Fruit fly (Drosophila melanogaster) whole organism, wandering third instar larva: ENCODE data around the gene CG44044.

Experiments used
- Abd-B ChIP-seq: fragments of >200 bp; optimal IDR thresholded peaks from 2 replicates; lab custom pipeline; 2017; ENCODE audit warnings: missing biosample characterization, missing genetic modification characterization
- CG32264 ChIP-seq: fragments of 200-800 bp; sonication (Bioruptor generic); optimal IDR thresholded peaks from 2 replicates; lab custom pipeline; 2016; ENCODE audit warnings: missing biosample characterization, missing genetic modification characterization
- CG9705 ChIP-seq: fragments of 200-800 bp; sonication (Bioruptor generic); optimal IDR thresholded peaks from 2 replicates; lab custom pipeline; 2018; ENCODE audit warnings: missing biosample characterization, mild to moderate bottlenecking, missing genetic modification characterization
- CrebA ChIP-seq: fragments of 200-800 bp; sonication (Bioruptor generic); optimal IDR thresholded peaks from 2 replicates; lab custom pipeline; 2016; ENCODE audit warnings: missing biosample characterization, mild to moderate bottlenecking, missing genetic modification characterization, borderline replicate concordance
- Dfd ChIP-seq: fragments of >200 bp; optimal IDR thresholded peaks from 2 replicates; lab custom pipeline; 2017; ENCODE audit warnings: missing biosample characterization, missing genetic modification characterization
- Dif ChIP-seq: fragments of 200-275, 200-300 bp; sonication (Bioruptor generic); optimal IDR thresholded peaks from 2 replicates; lab custom pipeline; 2018; ENCODE audit warnings: missing biosample characterization, missing genetic modification characterization; ENCODE audit not compliant: partially characterized antibody
- Hnf4 ChIP-seq: fragments of 200-800 bp; sonication (Bioruptor generic); optimal IDR thresholded peaks from 2 replicates; lab custom pipeline; 2016; ENCODE audit warnings: missing biosample characterization, mild to moderate bottlenecking, missing genetic modification characterization
- Hr78 ChIP-seq: fragments of >200 bp; optimal IDR thresholded peaks from 2 replicates; lab custom pipeline; 2017; ENCODE audit warnings: missing biosample characterization, missing genetic modification characterization
- Hr83 ChIP-seq: fragments of 200-300 bp; sonication (Bioruptor generic); optimal IDR thresholded peaks from 2 replicates; lab custom pipeline; 2016; ENCODE audit warnings: missing biosample characterization, mild to moderate bottlenecking, missing genetic modification characterization, moderate library complexity; ENCODE audit not compliant: poor library complexity, severe bottlenecking
- Jra ChIP-seq: sonication (Bioruptor generic); optimal IDR thresholded peaks from 2 replicates; lab custom pipeline; 2016; ENCODE audit warnings: missing biosample characterization, missing genetic modification characterization
- Mio ChIP-seq: sonication (Bioruptor generic); optimal IDR thresholded peaks from 2 replicates; lab custom pipeline; 2016; ENCODE audit warnings: missing biosample characterization, missing genetic modification characterization
- Myc ChIP-seq: fragments of >200 bp; optimal IDR thresholded peaks from 2 replicates; lab custom pipeline; 2017
- N ChIP-seq: fragments of >200 bp; optimal IDR thresholded peaks from 2 replicates; lab custom pipeline; 2018; ENCODE audit warnings: missing biosample characterization, missing external identifiers, missing genetic modification characterization
- Vsx2 ChIP-seq: fragments of 200-300, 225-300 bp; sonication (Bioruptor generic); optimal IDR thresholded peaks from 2 replicates; lab custom pipeline; 2018; ENCODE audit warnings: missing biosample characterization, missing genetic modification characterization; ENCODE audit not compliant: partially characterized antibody
- brk ChIP-seq: fragments of 200-800 bp; sonication (Bioruptor generic); optimal IDR thresholded peaks from 2 replicates; lab custom pipeline; 2016; ENCODE audit warnings: missing biosample characterization, mild to moderate bottlenecking, missing genetic modification characterization
- dsf ChIP-seq: sonication (Bioruptor generic); optimal IDR thresholded peaks from 2 replicates; lab custom pipeline; 2016; ENCODE audit warnings: missing biosample characterization, missing genetic modification characterization, borderline replicate concordance
- ey ChIP-seq: fragments of 200-800 bp; sonication (Bioruptor generic); optimal IDR thresholded peaks from 2 replicates; lab custom pipeline; 2016; ENCODE audit warnings: missing biosample characterization, missing genetic modification characterization
- foxo ChIP-seq, 2 experiments: fragments of 200-800 bp; sonication (Bioruptor generic); optimal IDR thresholded peaks; 2 replicates in 1 of 2; 3 replicates in 1 of 2; lab custom pipeline; 2016 to 2017; ENCODE audit warnings: missing biosample characterization in 2 of 2, missing genetic modification characterization in 2 of 2
- fru ChIP-seq: fragments of 200-800 bp; sonication (Bioruptor generic); optimal IDR thresholded peaks from 3 replicates; lab custom pipeline; 2016; ENCODE audit warnings: missing biosample characterization, mild to moderate bottlenecking, missing genetic modification characterization
- h ChIP-seq: fragments of 200-800 bp; sonication (Bioruptor generic); optimal IDR thresholded peaks from 3 replicates; lab custom pipeline; 2016; ENCODE audit warnings: missing biosample characterization, mild to moderate bottlenecking, missing genetic modification characterization
- jim ChIP-seq: fragments of 175-275, 200-325 bp; sonication (Bioruptor generic); optimal IDR thresholded peaks from 2 replicates; lab custom pipeline; 2016; ENCODE audit warnings: missing biosample characterization, mild to moderate bottlenecking, missing genetic modification characterization
- lola ChIP-seq: fragments of >200 bp; optimal IDR thresholded peaks from 2 replicates; lab custom pipeline; 2017; ENCODE audit warnings: missing biosample characterization, missing genetic modification characterization
- psq ChIP-seq: fragments of 200-800 bp; sonication (Bioruptor generic); optimal IDR thresholded peaks from 3 replicates; lab custom pipeline; 2017; ENCODE audit warnings: missing biosample characterization, mild to moderate bottlenecking, missing genetic modification characterization, moderate library complexity
- sage ChIP-seq: fragments of 200-800 bp; sonication (Bioruptor generic); optimal IDR thresholded peaks from 2 replicates; lab custom pipeline; 2016; ENCODE audit warnings: missing biosample characterization, mild to moderate bottlenecking, missing genetic modification characterization
- sv ChIP-seq: fragments of 200-800 bp; sonication (Bioruptor generic); optimal IDR thresholded peaks from 3 replicates; lab custom pipeline; 2016; ENCODE audit warnings: missing biosample characterization, missing genetic modification characterization
- tai ChIP-seq: sonication (Bioruptor generic); optimal IDR thresholded peaks from 2 replicates; lab custom pipeline; 2016; ENCODE audit warnings: missing biosample characterization, missing genetic modification characterization
- usp ChIP-seq: fragments of >200 bp; optimal IDR thresholded peaks from 2 replicates; lab custom pipeline; 2017; ENCODE audit warnings: missing biosample characterization, missing genetic modification characterization
- woc ChIP-seq: sonication (Bioruptor generic); optimal IDR thresholded peaks from 2 replicates; lab custom pipeline; 2016; ENCODE audit warnings: missing biosample characterization, mild to moderate bottlenecking, missing genetic modification characterization

CG44044 gene

dm6 chr3R:16275890-16276619 is 45.6 kb upstream of the CG44044 start:
- TF ChIP-seq CG32264 (GFP tag; lab: Kevin White, UChicago) (no peak), ey (no peak), Jra (no peak), usp (GFP tag; lab: Kevin White, UChicago) (no peak)

- TF ChIP-seq psq (GFP tag; lab: Kevin White, UChicago): no peak
- TF ChIP-seq sage (GFP tag; lab: Kevin White, UChicago): no peak
- TF ChIP-seq Vsx2 (GFP tag; lab: Kevin White, UChicago): no peak
- no peak for TF ChIP-seq sv
- no peak for TF ChIP-seq Dfd (GFP tag; lab: Kevin White, UChicago)
- TF ChIP-seq Hr78 (GFP tag; lab: Kevin White, UChicago): no peak
- no peak for TF ChIP-seq Hnf4 (GFP tag; lab: Kevin White, UChicago)
- TF ChIP-seq, all 38 proteins: peak for 0
These were observed 44.6 kb upstream of the CG44044 start for dm6 chr3R:16276992-16277391.

dm6 chr3R:16277543-16277942 is 44.1 kb upstream of the CG44044 start:
- TF ChIP-seq Dif (GFP tag; lab: Kevin White, UChicago): no peak
- TF ChIP-seq CG32264 (GFP tag; lab: Kevin White, UChicago): no peak
- no peak for TF ChIP-seq dsf
- no peak for TF ChIP-seq foxo (GFP tag; optimal IDR thresholded peaks at IDR 0.05; lab: Kevin White, UChicago)
- no peak for TF ChIP-seq Jra
- TF ChIP-seq jim: no peak
- no peak for TF ChIP-seq Hnf4 (GFP tag; lab: Kevin White, UChicago)
- TF ChIP-seq h (GFP tag; lab: Kevin White, UChicago): no peak
- no peak for TF ChIP-seq sage (GFP tag; lab: Kevin White, UChicago)
- no peak for TF ChIP-seq ey
- TF ChIP-seq Hr83: no peak
- TF ChIP-seq woc (GFP tag; lab: Kevin White, UChicago): no peak
- TF ChIP-seq Mio (GFP tag; lab: Kevin White, UChicago): no peak
- TF ChIP-seq Myc (lab: Kevin White, UChicago): no peak
- TF ChIP-seq Dfd (GFP tag; lab: Kevin White, UChicago): no peak
- TF ChIP-seq fru (GFP tag; lab: Kevin White, UChicago): no peak
- no peak for TF ChIP-seq N (GFP tag; lab: Kevin White, UChicago)
- TF ChIP-seq usp (GFP tag; lab: Kevin White, UChicago): no peak
- no peak for TF ChIP-seq psq (GFP tag; lab: Kevin White, UChicago)
- TF ChIP-seq Vsx2 (GFP tag; lab: Kevin White, UChicago): no peak

dm6 chr3R:16279382-16279932 is 42.2 kb upstream of the CG44044 start:
- TF ChIP-seq tai (GFP tag; lab: Kevin White, UChicago) (no peak), woc (GFP tag; lab: Kevin White, UChicago) (no peak), Vsx2 (GFP tag; lab: Kevin White, UChicago) (no peak), lola (no peak), Hr78 (GFP tag; lab: Kevin White, UChicago) (no peak), CrebA (no peak), Abd-B (GFP tag; lab: Kevin White, UChicago) (no peak), psq (GFP tag; lab: Kevin White, UChicago) (no peak), CG9705 (GFP tag; lab: Kevin White, UChicago) (no peak), Hnf4 (GFP tag; lab: Kevin White, UChicago) (no peak), brk (GFP tag; lab: Kevin White, UChicago) (no peak), CG32264 (GFP tag; lab: Kevin White, UChicago) (no peak)
